Fruit fly (Drosophila melanogaster) whole organism, embryonic: Measurements from ENCODE around the gene Hacd1.

Experiments used
- ATbp ChIP-seq: fragments of 200-800 bp; sonication (Bioruptor generic); optimal IDR thresholded peaks from 2 replicates; lab custom pipeline; 2017; ENCODE audit warnings: missing biosample characterization, mild to moderate bottlenecking, missing genetic modification characterization, missing genetic modification reagents
- Asciz ChIP-seq: fragments of 200-800 bp; sonication (Bioruptor generic); optimal IDR thresholded peaks from 2 replicates; lab custom pipeline; 2017; ENCODE audit warnings: missing biosample characterization, mild to moderate bottlenecking, missing genetic modification characterization, missing genetic modification reagents
- CG10462 ChIP-seq: fragments of 200-800 bp; sonication (Bioruptor generic); optimal IDR thresholded peaks from 2 replicates; lab custom pipeline; 2016; ENCODE audit warnings: missing biosample characterization, missing genetic modification characterization
- CG14965 ChIP-seq: fragments of 200-800 bp; sonication (Bioruptor generic); optimal IDR thresholded peaks from 2 replicates; lab custom pipeline; 2016; ENCODE audit warnings: missing biosample characterization, missing genetic modification characterization, borderline replicate concordance
- CG17186 ChIP-seq: fragments of 200-800 bp; sonication (Bioruptor generic); optimal IDR thresholded peaks from 3 replicates; lab custom pipeline; 2017; ENCODE audit warnings: missing biosample characterization, missing genetic modification reagents, missing genetic modification characterization
- CG18476 ChIP-seq: fragments of 200-800 bp; sonication (Bioruptor generic); optimal IDR thresholded peaks from 2 replicates; lab custom pipeline; 2016; ENCODE audit warnings: missing biosample characterization, mild to moderate bottlenecking, missing genetic modification characterization
- CG2199 ChIP-seq: fragments of 200-800 bp; sonication (Bioruptor generic); IDR thresholded peaks from 3 replicates; pipeline ENCODE4 v1.3.6; 2022; ENCODE audit warnings: missing biosample characterization, missing genetic modification characterization
- CG2202 ChIP-seq: fragments of 200-800 bp; sonication (Bioruptor generic); optimal IDR thresholded peaks from 2 replicates; lab custom pipeline; 2018; ENCODE audit warnings: missing biosample characterization, mild to moderate bottlenecking, missing genetic modification characterization
- CG30403 ChIP-seq: fragments of 200-800 bp; sonication (Bioruptor generic); optimal IDR thresholded peaks from 3 replicates; lab custom pipeline; 2016; ENCODE audit warnings: missing biosample characterization, missing genetic modification characterization
- CG31441 ChIP-seq: fragments of 200-800 bp; sonication (Bioruptor generic); IDR thresholded peaks from 2 replicates; pipeline ENCODE4 v1.3.6; 2022; ENCODE audit warnings: missing biosample characterization, missing genetic modification characterization
- CG4404 ChIP-seq: fragments of 200-800 bp; sonication (Bioruptor generic); IDR thresholded peaks from 2 replicates; pipeline ENCODE4 v1.3.6; 2022; ENCODE audit warnings: missing biosample characterization, missing genetic modification characterization
- CG6254 ChIP-seq: fragments of 200-800 bp; sonication (Bioruptor generic); optimal IDR thresholded peaks from 3 replicates; lab custom pipeline; 2017; ENCODE audit warnings: mild to moderate bottlenecking, missing biosample characterization, missing genetic modification reagents, missing genetic modification characterization
- CG6813 ChIP-seq: fragments of 200-800 bp; sonication (Bioruptor generic); optimal IDR thresholded peaks from 2 replicates; lab custom pipeline; 2017; ENCODE audit warnings: missing biosample characterization, missing genetic modification characterization, mild to moderate bottlenecking, moderate library complexity, missing genetic modification reagents
- CG9932 ChIP-seq: fragments of 200-800 bp; sonication (Bioruptor generic); IDR thresholded peaks from 2 replicates; pipeline ENCODE4 v1.3.6; 2022; ENCODE audit warnings: missing biosample characterization, missing genetic modification characterization
- CHES-1-like ChIP-seq: fragments of 200-800 bp; sonication (Bioruptor generic); optimal IDR thresholded peaks from 2 replicates; lab custom pipeline; 2016; ENCODE audit warnings: missing biosample characterization, missing genetic modification characterization
- Eip74EF ChIP-seq, 2 experiments: fragments of 200-800 bp in 1 of 2; fragments of >200 bp in 1 of 2; sonication (Bioruptor generic) in 1 of 2; optimal IDR thresholded peaks; 2 replicates each; lab custom pipeline; 2017 to 2019; ENCODE audit warnings: missing biosample characterization in 2 of 2, missing genetic modification characterization in 2 of 2, mild to moderate bottlenecking in 1 of 2, moderate library complexity in 1 of 2
- Elba2 ChIP-seq: fragments of 200-800 bp; sonication (Bioruptor generic); optimal IDR thresholded peaks from 3 replicates; lab custom pipeline; 2016; ENCODE audit warnings: missing biosample characterization, missing genetic modification characterization
- Ets65A ChIP-seq: fragments of 200-800 bp; sonication (Bioruptor generic); peaks from one replicate; lab custom pipeline; 2016; ENCODE audit warnings: missing biosample characterization, missing genetic modification characterization
- HLH4C ChIP-seq: fragments of 200-800 bp; sonication (Bioruptor generic); IDR thresholded peaks from 3 replicates; pipeline ENCODE4 v1.3.6; 2022; ENCODE audit warnings: missing biosample characterization, missing genetic modification characterization; ENCODE audit not compliant: partially characterized antibody
- HLHmδ ChIP-seq: fragments of 200-800 bp; sonication (Bioruptor generic); optimal IDR thresholded peaks from 2 replicates; lab custom pipeline; 2018; ENCODE audit warnings: missing biosample characterization, mild to moderate bottlenecking, missing genetic modification characterization, moderate library complexity
- Med ChIP-seq: fragments of 200-800 bp; sonication (Bioruptor generic); peaks from one replicate; lab custom pipeline; 2016; ENCODE audit warnings: missing biosample characterization, missing genetic modification characterization, mild to moderate bottlenecking, inconsistent platforms, moderate library complexity
- Oli ChIP-seq: fragments of 200-800 bp; sonication (Bioruptor generic); optimal IDR thresholded peaks from 2 replicates; lab custom pipeline; 2018; ENCODE audit warnings: missing biosample characterization, mild to moderate bottlenecking, missing genetic modification characterization, moderate library complexity
- ci ChIP-seq: fragments of 200-800 bp; sonication (Bioruptor generic); IDR thresholded peaks from 3 replicates; pipeline ENCODE4 v1.3.6; 2022; ENCODE audit warnings: missing biosample characterization, missing genetic modification characterization
- grn ChIP-seq: fragments of 200-800 bp; sonication (Bioruptor generic); optimal IDR thresholded peaks from 3 replicates; lab custom pipeline; 2017; ENCODE audit warnings: missing biosample characterization, missing genetic modification characterization
- insv ChIP-seq, 2 experiments: fragments of 200-800 bp; sonication (Bioruptor generic); optimal IDR thresholded peaks; 3 replicates each; lab custom pipeline; 2016 to 2018; ENCODE audit warnings: missing biosample characterization in 2 of 2, missing genetic modification characterization in 2 of 2
- kni ChIP-seq: fragments of 200-800 bp; sonication (Bioruptor generic); optimal IDR thresholded peaks from 3 replicates; lab custom pipeline; 2017; ENCODE audit warnings: mild to moderate bottlenecking, missing biosample characterization, missing genetic modification reagents, missing genetic modification characterization
- nau ChIP-seq: fragments of 200-800 bp; sonication (Bioruptor generic); optimal IDR thresholded peaks from 3 replicates; lab custom pipeline; 2017; ENCODE audit warnings: missing biosample characterization, mild to moderate bottlenecking, missing genetic modification characterization, missing genetic modification reagents
- oc ChIP-seq: fragments of 200-800 bp; sonication (Bioruptor generic); optimal IDR thresholded peaks from 2 replicates; lab custom pipeline; 2018; ENCODE audit warnings: missing biosample characterization, mild to moderate bottlenecking, missing genetic modification characterization, moderate library complexity
- odd ChIP-seq: fragments of 200-800 bp; sonication (Bioruptor generic); optimal IDR thresholded peaks from 2 replicates; lab custom pipeline; 2017; ENCODE audit warnings: missing biosample characterization, mild to moderate bottlenecking, missing genetic modification characterization
- schlank ChIP-seq: fragments of 200-800 bp; sonication (Bioruptor generic); optimal IDR thresholded peaks from 2 replicates; lab custom pipeline; 2018; ENCODE audit warnings: missing biosample characterization, mild to moderate bottlenecking, missing genetic modification characterization
- sens ChIP-seq: fragments of 200-800 bp; sonication (Bioruptor generic); peaks from one replicate; lab custom pipeline; 2016; ENCODE audit warnings: missing biosample characterization, missing genetic modification characterization
- so ChIP-seq: fragments of 200-800 bp; sonication (Bioruptor generic); IDR thresholded peaks from 3 replicates; pipeline ENCODE4 v1.3.6; 2022; ENCODE audit warnings: missing biosample characterization, missing genetic modification characterization
- sqz ChIP-seq: fragments of 200-800 bp; sonication (Bioruptor generic); optimal IDR thresholded peaks from 3 replicates; lab custom pipeline; 2018; ENCODE audit warnings: missing biosample characterization, mild to moderate bottlenecking, missing genetic modification characterization
- sr ChIP-seq: fragments of 200-800 bp; sonication (Bioruptor generic); IDR thresholded peaks from 3 replicates; pipeline ENCODE4 v1.3.6; 2022; ENCODE audit warnings: missing biosample characterization, missing genetic modification characterization
- vvl ChIP-seq: fragments of 200-800 bp; sonication (Bioruptor generic); IDR thresholded peaks from 2 replicates; pipeline ENCODE4 v1.3.6; 2022; ENCODE audit warnings: missing biosample characterization, missing genetic modification characterization

Gene Hacd1

DNA sequence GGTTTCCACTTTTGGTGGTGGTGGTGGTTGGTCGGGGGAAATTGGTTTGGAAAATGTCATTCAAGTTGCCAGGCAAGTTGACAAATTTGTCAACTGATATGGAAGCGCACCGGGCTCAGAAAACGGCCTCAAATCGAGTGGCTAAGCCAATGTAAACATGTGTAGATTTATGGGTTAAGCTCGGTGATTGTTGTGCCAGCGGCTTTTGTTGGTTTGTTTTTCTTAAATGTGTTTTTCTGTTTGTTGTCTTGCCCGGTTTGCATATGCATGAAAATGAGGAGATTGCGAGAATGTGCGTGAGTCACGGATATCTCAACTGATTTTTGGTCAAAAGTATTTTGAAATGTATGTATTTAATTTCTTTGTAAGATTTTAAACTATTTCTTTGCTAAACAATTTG lies 41.2 kb downstream of the Hacd1 start:
- TF ChIP-seq nau (peak; percentile 16), Oli (tag; lab: Kevin White, UChicago) (no peak), CG2199 (GFP tag; lab: Robert Waterston, UW) (peak; percentile 51; the same call in 1 of the 3 replicates), sens (peak; percentile 85), Asciz (GFP tag; lab: Kevin White, UChicago) (peak; percentile 17), oc (tag; lab: Kevin White, UChicago) (peak; percentile 57), CG31441 (0 out of 2 replicates have a peak, but pooled peaks have one; percentile 16), CG17186 (no peak), ATbp (GFP tag; lab: Kevin White, UChicago) (peak; percentile 4), vvl (GFP tag; lab: Robert Waterston, UW) (peak; percentile 56; the same call in 1 of the 2 replicates), ci (GFP tag; lab: Robert Waterston, UW) (0 out of 3 replicates have a peak, but pooled peaks have one; percentile 28), HLHmδ (GFP tag; lab: Kevin White, UChicago) (no peak), CHES-1-like (GFP tag; lab: Kevin White, UChicago) (no peak), sqz (peak; percentile 59), CG6813 (GFP tag; lab: Kevin White, UChicago) (peak; percentile 50), Eip74EF (GFP tag; optimal IDR thresholded peaks at IDR 0.05; lab: Kevin White, UChicago) (peak in 1 of 2 experiments; percentile 25), kni (peak; percentile 29), CG2202 (no peak), CG30403 (GFP tag; lab: Kevin White, UChicago) (no peak)

DNA sequence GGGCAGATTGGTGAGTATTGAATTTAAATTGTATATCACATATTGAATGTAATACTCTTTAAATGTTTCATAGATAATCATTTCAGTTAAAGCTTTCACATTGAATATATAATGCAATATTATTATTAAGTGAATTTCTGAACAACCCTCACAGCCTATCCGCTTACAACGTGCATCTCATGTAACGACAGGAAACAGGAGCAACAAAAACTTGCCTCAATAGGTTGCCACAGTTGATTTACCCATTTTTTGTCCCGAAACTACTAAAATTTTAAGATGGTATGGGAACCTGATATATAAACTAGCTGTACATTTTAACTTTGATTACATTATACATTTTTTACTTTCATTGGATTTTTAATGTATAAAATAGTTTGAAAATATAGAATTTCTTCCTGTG lies 43.3 kb downstream of the Hacd1 start:
- TF ChIP-seq Med = peak; percentile 20
- TF ChIP-seq Ets65A (GFP tag; lab: Kevin White, UChicago) = peak; percentile 67
- TF ChIP-seq odd (GFP tag; lab: Kevin White, UChicago) = no peak
- TF ChIP-seq CG18476 = peak; percentile 21

DNA sequence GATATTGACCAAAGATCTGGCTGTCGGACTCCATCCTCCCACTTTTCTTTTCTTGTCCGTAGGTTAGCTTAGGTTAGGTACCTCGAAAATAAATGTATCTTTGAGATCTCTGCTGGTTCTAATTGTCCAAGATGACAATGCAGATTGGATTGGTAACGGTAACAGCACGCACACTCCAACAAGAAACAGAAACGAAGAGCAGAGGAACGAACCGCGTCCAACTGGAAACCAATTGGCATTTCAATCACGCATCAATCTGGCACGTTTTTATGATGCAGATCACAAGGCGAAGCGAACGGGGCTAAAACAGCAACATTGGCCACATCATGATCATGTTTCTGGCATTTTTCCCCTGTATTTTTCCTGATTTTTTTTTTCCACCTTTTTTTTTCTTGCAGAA lies 46.2 kb downstream of the Hacd1 start:
- TF ChIP-seq CG14965 (GFP tag; lab: Kevin White, UChicago) (no peak), CG6254 (no peak), HLH4C (no peak), grn (GFP tag; lab: Kevin White, UChicago) (peak; percentile 3), sr (GFP tag; lab: Robert Waterston, UW) (no peak), schlank (no peak), insv (GFP tag; optimal IDR thresholded peaks at IDR 0.05; lab: Kevin White, UChicago) (peak; percentile 21 to 91), so (no peak), CG10462 (GFP tag; lab: Kevin White, UChicago) (no peak), CG9932 (GFP tag; lab: Robert Waterston, UW) (no peak), CG4404 (GFP tag; lab: Robert Waterston, UW) (no peak), Elba2 (GFP tag; lab: Kevin White, UChicago) (peak; percentile 96)
- TF ChIP-seq, all 482 proteins: peak for 3
